Worm (Caenorhabditis elegans) whole organism, L4/young adult: ENCODE measurements around the gene cyp-33C4.

Experiments used
- W03F9.2 ChIP-seq: fragments of 150-350 bp; optimal IDR thresholded peaks from 2 replicates; lab custom pipeline; 2014; ENCODE audit warnings: missing biosample characterization, missing genetic modification characterization
- dao-5 ChIP-seq: sonication (generic microtip); optimal IDR thresholded peaks from 2 replicates; lab custom pipeline; 2016; ENCODE audit warnings: missing genotype, missing genetic modification characterization, moderate library complexity, missing compliant biosample characterization
- him-1 ChIP-seq: sonication (generic microtip); optimal IDR thresholded peaks from 2 replicates; lab custom pipeline; 2016; ENCODE audit warnings: missing genotype, missing genetic modification reagents, missing genetic modification characterization, missing compliant biosample characterization

DNA sequence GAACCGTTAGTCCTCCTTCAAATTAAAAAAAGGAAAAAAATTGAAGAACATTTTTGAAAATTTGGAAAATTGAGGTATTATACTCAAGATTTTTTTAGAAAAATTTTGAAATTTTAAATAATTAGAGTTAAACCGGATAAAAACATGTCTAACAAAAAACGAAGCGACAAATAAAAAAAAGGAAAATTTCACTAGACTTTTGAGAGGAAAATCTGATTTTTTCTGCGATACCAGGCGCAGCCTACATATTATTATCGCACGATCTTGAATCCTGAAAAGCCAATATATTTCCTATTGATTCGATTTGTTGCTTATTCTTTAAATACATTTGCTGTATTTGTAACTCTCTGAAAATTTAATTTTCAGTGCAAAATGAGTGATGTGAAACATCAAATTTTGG lies 20.6 kb upstream of the cyp-33C4 start, which contains the start of gene nstp-8:
- TF ChIP-seq W03F9.2: no peak
- no peak for TF ChIP-seq him-1
- no peak for TF ChIP-seq dao-5 (tag; lab: Kevin White, UChicago)
